Worm (Caenorhabditis elegans): Measurements from ENCODE around the gene K06B4.15.
"Not testable (repeated sequence)": the region's sequence is repeated elsewhere in the genome, so short reads cannot be mapped to it uniquely, and the experiment has no call there.

K06B4.15 gene

ce11 chrV:15670139-15670538 lies at the start of gene K06B4.15:
Gene K06B4.15 (plus strand): TSS chrV:15670439.
- TF ChIP-seq nhr-11 (tag; optimal IDR thresholded peaks at IDR 0.05); mab-5 (tag; optimal IDR thresholded peaks at IDR 0.05); Y55F3AM.14 (GFP tag; optimal IDR thresholded peaks at IDR 0.05): not testable (repeated sequence)

ce11 chrV:15621518-15621917 lies 48.7 kb upstream of the K06B4.15 start, which contains the start of gene C55A1.1:
Gene C55A1.1 (plus strand): TSS chrV:15621818.
- TF ChIP-seq lin-13 (GFP tag; optimal IDR thresholded peaks at IDR 0.05): no peak
- TF ChIP-seq snpc-4 (tag; optimal IDR thresholded peaks at IDR 0.05): no peak
- no peak for TF ChIP-seq lin-11 (tag; optimal IDR thresholded peaks at IDR 0.05)
- no peak for TF ChIP-seq ztf-11 (tag; optimal IDR thresholded peaks at IDR 0.05)
- TF ChIP-seq ztf-4 (tag; optimal IDR thresholded peaks at IDR 0.05): no peak
- no peak for TF ChIP-seq nhr-77 (tag; optimal IDR thresholded peaks at IDR 0.05)
- TF ChIP-seq gmeb-1 (tag; optimal IDR thresholded peaks at IDR 0.05): no peak
- no peak for TF ChIP-seq lsy-2 (tag; optimal IDR thresholded peaks at IDR 0.05)
- no peak for TF ChIP-seq zag-1 (tag; optimal IDR thresholded peaks at IDR 0.05)
- no peak for TF ChIP-seq mbf-1 (tag; optimal IDR thresholded peaks at IDR 0.05)
- TF ChIP-seq nhr-12 (tag; optimal IDR thresholded peaks at IDR 0.05): no peak
- no peak for TF ChIP-seq nhr-25 (tag; optimal IDR thresholded peaks at IDR 0.05)
- no peak for TF ChIP-seq nhr-237 (tag; optimal IDR thresholded peaks at IDR 0.05)

- TF ChIP-seq C34F6.9 (tag; optimal IDR thresholded peaks at IDR 0.05) (no peak), elt-3 (tag; optimal IDR thresholded peaks at IDR 0.05) (no peak), gmeb-1 (tag; optimal IDR thresholded peaks at IDR 0.05) (no peak), ZK546.5 (tag; optimal IDR thresholded peaks at IDR 0.05) (no peak), nhr-21 (tag; optimal IDR thresholded peaks at IDR 0.05) (no peak), unc-62 (GFP tag; optimal IDR thresholded peaks at IDR 0.05) (no peak), ztf-1 (GFP tag; conservative IDR thresholded peaks at IDR 0.05) (no peak), unc-39 (tag; optimal IDR thresholded peaks at IDR 0.05) (no peak), ceh-82 (tag; optimal IDR thresholded peaks at IDR 0.05) (no peak), nhr-129 (tag; optimal IDR thresholded peaks at IDR 0.05) (no peak), snpc-4 (tag; optimal IDR thresholded peaks at IDR 0.05) (no peak), fos-1 (tag; optimal IDR thresholded peaks at IDR 0.05) (no peak), mbf-1 (tag; optimal IDR thresholded peaks at IDR 0.05) (no peak)
Observed at ce11 chrV:15625561-15625960, 44.7 kb upstream of the K06B4.15 start, which contains the start of gene C55A1.11. Gene C55A1.11 (plus strand): TSS chrV:15625861.

ce11 chrV:15629543-15629942 lies 40.7 kb upstream of the K06B4.15 start, which contains the start of gene str-248:
Gene str-248 (minus strand): TSS chrV:15629643.
- TF ChIP-seq unc-55 (GFP tag; optimal IDR thresholded peaks at IDR 0.05) (no peak), sem-4 (tag; optimal IDR thresholded peaks at IDR 0.05) (no peak), dmd-4 (tag; optimal IDR thresholded peaks at IDR 0.05) (no peak), skn-1 (tag; optimal IDR thresholded peaks at IDR 0.05) (no peak), sma-9 (GFP tag; optimal IDR thresholded peaks at IDR 0.05) (no peak), sma-9 (tag; optimal IDR thresholded peaks at IDR 0.05) (no peak), mab-5 (tag; optimal IDR thresholded peaks at IDR 0.05) (no peak), R02D3.7 (tag; optimal IDR thresholded peaks at IDR 0.05) (no peak), lin-13 (GFP tag; optimal IDR thresholded peaks at IDR 0.05) (no peak), ceh-16 (tag; optimal IDR thresholded peaks at IDR 0.05) (no peak), peb-1 (tag; optimal IDR thresholded peaks at IDR 0.05) (no peak), ztf-1 (GFP tag; conservative IDR thresholded peaks at IDR 0.05) (no peak), nhr-21 (tag; optimal IDR thresholded peaks at IDR 0.05) (no peak), elt-3 (tag; optimal IDR thresholded peaks at IDR 0.05) (no peak), mbf-1 (tag; optimal IDR thresholded peaks at IDR 0.05) (no peak), nhr-10 (tag; optimal IDR thresholded peaks at IDR 0.05) (no peak), elt-1 (tag; optimal IDR thresholded peaks at IDR 0.05) (no peak), F13H6.1 (tag; optimal IDR thresholded peaks at IDR 0.05) (no peak), nhr-23 (tag; optimal IDR thresholded peaks at IDR 0.05) (no peak)

Measured in whole organism, L2 larva.